Worm (Caenorhabditis elegans) whole organism, L1 larva: ENCODE results near the gene aexr-3.
A peak's percentile ranks its signal among the peaks of the same experiment; 100 is the strongest.

Source experiments
- C04F5.9 ChIP-seq: sonication (generic microtip); optimal IDR thresholded peaks from 2 replicates; lab custom pipeline; 2016; ENCODE audit warnings: missing genetic modification characterization, missing compliant biosample characterization
- Y116A8C.19 ChIP-seq: sonication (generic microtip); optimal IDR thresholded peaks from 2 replicates; lab custom pipeline; 2016; ENCODE audit warnings: missing compliant biosample characterization, missing genetic modification characterization, borderline replicate concordance
- alr-1 ChIP-seq: fragments of 200-800 bp; sonication (Bioruptor generic); optimal IDR thresholded peaks from 2 replicates; lab custom pipeline; 2018; ENCODE audit warnings: borderline replicate concordance, mild to moderate bottlenecking, missing genetic modification characterization, missing compliant biosample characterization
- ama-1 ChIP-seq: fragments of 150-350 bp; optimal IDR thresholded peaks from 2 replicates; lab custom pipeline; 2014
- blmp-1 ChIP-seq: fragments of 150-350 bp; optimal IDR thresholded peaks from 2 replicates; lab custom pipeline; 2014; ENCODE audit warnings: missing biosample characterization, missing genetic modification characterization
- ceh-63 ChIP-seq: fragments of 200-800 bp; sonication (Bioruptor generic); optimal IDR thresholded peaks from 2 replicates; lab custom pipeline; 2018; ENCODE audit warnings: mild to moderate bottlenecking, missing genetic modification characterization, missing compliant biosample characterization
- ceh-8 ChIP-seq: fragments of 200-800 bp; sonication (Bioruptor generic); optimal IDR thresholded peaks from 2 replicates; lab custom pipeline; 2018; ENCODE audit warnings: mild to moderate bottlenecking, missing genetic modification characterization, moderate library complexity, missing compliant biosample characterization
- ceh-88 ChIP-seq: fragments of 200-800 bp; sonication (Bioruptor generic); IDR thresholded peaks from 2 replicates; pipeline ENCODE4 v1.3.6; 2022; ENCODE audit warnings: missing genetic modification characterization, missing compliant biosample characterization
- ceh-90 ChIP-seq: sonication (generic microtip); optimal IDR thresholded peaks from 2 replicates; lab custom pipeline; 2016; ENCODE audit warnings: missing genetic modification characterization, missing compliant biosample characterization
- ces-1 ChIP-seq: fragments of 150-350 bp; optimal IDR thresholded peaks from 2 replicates; lab custom pipeline; 2014; ENCODE audit warnings: missing biosample characterization, missing genetic modification reagents, missing genetic modification characterization
- dsc-1 ChIP-seq: sonication (generic microtip); optimal IDR thresholded peaks from 2 replicates; lab custom pipeline; 2016; ENCODE audit warnings: mild to moderate bottlenecking, missing genetic modification characterization, missing compliant biosample characterization
- efl-3 ChIP-seq: fragments of 200-800 bp; sonication (Bioruptor generic); optimal IDR thresholded peaks from 2 replicates; lab custom pipeline; 2018; ENCODE audit warnings: mild to moderate bottlenecking, missing genetic modification characterization, missing compliant biosample characterization
- egl-13 ChIP-seq: sonication (generic microtip); optimal IDR thresholded peaks from 2 replicates; lab custom pipeline; 2016; ENCODE audit warnings: missing genotype, missing genetic modification reagents, missing genetic modification characterization, missing compliant biosample characterization
- egl-27 ChIP-seq, 2 experiments: fragments of 150-350 bp in 1 of 2; sonication (generic microtip); optimal IDR thresholded peaks; 3 replicates each; lab custom pipeline; 2017 to 2018; ENCODE audit warnings: missing biosample characterization in 2 of 2, missing genetic modification characterization in 2 of 2, missing genetic modification reagents in 2 of 2
- elt-3 ChIP-seq, 6 experiments: fragments of 150-350 bp in 1 of 6; sonication (generic microtip); optimal IDR thresholded peaks; 2 replicates each; lab custom pipeline; 2017 to 2018; ENCODE audit warnings: missing biosample characterization in 6 of 6, missing genetic modification characterization in 6 of 6, inconsistent platforms in 1 of 6
- ets-5 ChIP-seq: fragments of 200-800 bp; sonication (Bioruptor generic); IDR thresholded peaks from 2 replicates; pipeline ENCODE4 v1.3.6; 2022; ENCODE audit warnings: missing genetic modification characterization, missing compliant biosample characterization
- fkh-4 ChIP-seq: sonication (generic microtip); optimal IDR thresholded peaks from 2 replicates; lab custom pipeline; 2016; ENCODE audit warnings: missing compliant biosample characterization, missing genetic modification characterization, borderline replicate concordance
- fkh-8 ChIP-seq: sonication (generic microtip); optimal IDR thresholded peaks from 2 replicates; lab custom pipeline; 2016; ENCODE audit warnings: mild to moderate bottlenecking, missing genetic modification characterization, missing compliant biosample characterization
- hpl-2 ChIP-seq: fragments of 150-350 bp; optimal IDR thresholded peaks from 2 replicates; lab custom pipeline; 2014; ENCODE audit warnings: missing biosample characterization, missing genetic modification reagents, missing genetic modification characterization
- jun-1 ChIP-seq: fragments of 150-350 bp; optimal IDR thresholded peaks from 2 replicates; lab custom pipeline; 2014; ENCODE audit warnings: missing biosample characterization, missing genetic modification reagents, missing genetic modification characterization
- lin-14 ChIP-seq: fragments of 200-800 bp; sonication (Bioruptor generic); optimal IDR thresholded peaks from 2 replicates; lab custom pipeline; 2018; ENCODE audit warnings: mild to moderate bottlenecking, missing genetic modification characterization, moderate library complexity, missing compliant biosample characterization
- lin-15B ChIP-seq: fragments of 150-350 bp; sonication (generic microtip); optimal IDR thresholded peaks from 3 replicates; lab custom pipeline; 2014; ENCODE audit warnings: missing biosample characterization, missing genetic modification characterization
- mep-1 ChIP-seq: fragments of 150-350 bp; optimal IDR thresholded peaks from 2 replicates; lab custom pipeline; 2014; ENCODE audit warnings: missing biosample characterization, missing genetic modification characterization
- nhr-12 ChIP-seq: sonication (generic microtip); optimal IDR thresholded peaks from 2 replicates; lab custom pipeline; 2017; ENCODE audit warnings: missing biosample characterization, missing genetic modification characterization
- nhr-20 ChIP-seq: sonication (generic microtip); optimal IDR thresholded peaks from 2 replicates; lab custom pipeline; 2016; ENCODE audit warnings: mild to moderate bottlenecking, missing genetic modification characterization, missing compliant biosample characterization
- nhr-237 ChIP-seq: fragments of 150-350 bp; optimal IDR thresholded peaks from 2 replicates; lab custom pipeline; 2014; ENCODE audit warnings: missing biosample characterization, missing genetic modification characterization
- nhr-28 ChIP-seq: fragments of 150-350 bp; optimal IDR thresholded peaks from 2 replicates; lab custom pipeline; 2014; ENCODE audit warnings: missing biosample characterization, missing genetic modification characterization
- nhr-47 ChIP-seq: sonication (generic microtip); optimal IDR thresholded peaks from 2 replicates; lab custom pipeline; 2016; ENCODE audit warnings: mild to moderate bottlenecking, missing genetic modification characterization, moderate library complexity, missing compliant biosample characterization
- nhr-71 ChIP-seq: sonication (generic microtip); optimal IDR thresholded peaks from 2 replicates; lab custom pipeline; 2016; ENCODE audit warnings: mild to moderate bottlenecking, missing genetic modification characterization, moderate library complexity, missing compliant biosample characterization
- nhr-85 ChIP-seq: sonication (generic microtip); peaks from one replicate; lab custom pipeline; 2016; ENCODE audit warnings: missing genetic modification characterization, inconsistent platforms, missing compliant biosample characterization
- nhr-90 ChIP-seq: sonication (generic microtip); optimal IDR thresholded peaks from 2 replicates; lab custom pipeline; 2016; ENCODE audit warnings: mild to moderate bottlenecking, missing genetic modification characterization, missing compliant biosample characterization; ENCODE audit not compliant: poor library complexity
- pag-3 ChIP-seq: sonication (generic microtip); optimal IDR thresholded peaks from 2 replicates; lab custom pipeline; 2017; ENCODE audit warnings: missing genetic modification characterization, mild to moderate bottlenecking, missing compliant biosample characterization, antibody characterized with exemption, borderline replicate concordance; ENCODE audit not compliant: insufficient read depth
- skn-1 ChIP-seq: fragments of 150-350 bp; optimal IDR thresholded peaks from 2 replicates; lab custom pipeline; 2014; ENCODE audit warnings: missing biosample characterization, missing genetic modification characterization
- snpc-4 ChIP-seq: fragments of 150-350 bp; optimal IDR thresholded peaks from 2 replicates; lab custom pipeline; 2014; ENCODE audit warnings: missing biosample characterization, missing genetic modification characterization
- vab-15 ChIP-seq: sonication (generic microtip); optimal IDR thresholded peaks from 2 replicates; lab custom pipeline; 2017; ENCODE audit warnings: missing genotype, mild to moderate bottlenecking, missing genetic modification characterization, missing compliant biosample characterization
- zip-4 ChIP-seq: fragments of 200-800 bp; sonication (Bioruptor generic); optimal IDR thresholded peaks from 2 replicates; lab custom pipeline; 2018; ENCODE audit warnings: mild to moderate bottlenecking, missing genetic modification characterization, moderate library complexity, missing compliant biosample characterization
- ztf-11 ChIP-seq, 2 experiments: sonication (generic microtip); optimal IDR thresholded peaks; 2 replicates each; lab custom pipeline; 2016 to 2017; ENCODE audit warnings: missing genetic modification characterization in 2 of 2, missing biosample characterization in 1 of 2, missing compliant biosample characterization in 1 of 2

The aexr-3 gene

DNA sequence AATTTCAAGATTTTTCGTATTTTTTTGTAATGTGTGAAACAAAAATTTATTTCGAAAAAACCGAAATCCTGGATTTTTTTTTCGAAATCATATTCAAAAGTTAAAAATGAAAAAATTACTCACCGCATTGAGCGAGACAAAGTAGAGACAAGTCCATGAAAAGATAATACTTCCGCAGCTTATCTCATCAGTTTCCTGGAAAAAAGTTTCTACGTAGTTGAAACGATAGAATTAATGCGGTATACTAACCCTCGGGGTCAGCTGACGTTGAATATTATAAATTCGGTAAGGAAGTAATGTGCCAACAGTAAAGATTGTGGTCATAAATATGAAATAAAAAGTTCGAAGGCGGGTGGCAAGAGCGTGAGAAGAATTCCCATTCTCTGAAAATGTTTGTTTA lies 3.0 kb downstream of the aexr-3 start:
- TF ChIP-seq dsc-1 (peak; percentile 51), ztf-11 (tag; optimal IDR thresholded peaks at IDR 0.05; lab: Kevin White, UChicago) (no peak), ceh-63 (GFP tag; lab: Kevin White, UChicago) (no peak), nhr-47 (tag; lab: Kevin White, UChicago) (peak; percentile 51), ces-1 (no peak), fkh-8 (peak; percentile 57), skn-1 (tag; lab: Kevin White, UChicago) (no peak), zip-4 (no peak), fkh-4 (tag; lab: Kevin White, UChicago) (no peak), elt-3 (tag; optimal IDR thresholded peaks at IDR 0.05; lab: Kevin White, UChicago) (no peak), egl-27 (tag; optimal IDR thresholded peaks at IDR 0.05; lab: Kevin White, UChicago) (no peak), nhr-237 (no peak), alr-1 (tag; lab: Kevin White, UChicago) (no peak), nhr-90 (tag; lab: Kevin White, UChicago) (no peak), egl-13 (tag; lab: Kevin White, UChicago) (peak; percentile 12), lin-14 (GFP tag; lab: Kevin White, UChicago) (no peak), hpl-2 (GFP tag; lab: Kevin White, UChicago) (no peak), nhr-71 (tag; lab: Kevin White, UChicago) (peak; percentile 22), blmp-1 (tag; lab: Kevin White, UChicago) (no peak), snpc-4 (no peak), nhr-28 (tag; lab: Kevin White, UChicago) (no peak), ama-1 (lab: Kevin White, UChicago) (no peak), efl-3 (GFP tag; lab: Kevin White, UChicago) (no peak)

- TF ChIP-seq hpl-2 (GFP tag; lab: Kevin White, UChicago) (no peak), pag-3 (tag; lab: Kevin White, UChicago) (no peak), ceh-8 (GFP tag; lab: Kevin White, UChicago) (no peak), elt-3 (tag; optimal IDR thresholded peaks at IDR 0.05; lab: Kevin White, UChicago) (no peak), ces-1 (no peak)
Measured at ce11 chrX:8955808-8956207, 5.2 kb downstream of the aexr-3 start.

DNA sequence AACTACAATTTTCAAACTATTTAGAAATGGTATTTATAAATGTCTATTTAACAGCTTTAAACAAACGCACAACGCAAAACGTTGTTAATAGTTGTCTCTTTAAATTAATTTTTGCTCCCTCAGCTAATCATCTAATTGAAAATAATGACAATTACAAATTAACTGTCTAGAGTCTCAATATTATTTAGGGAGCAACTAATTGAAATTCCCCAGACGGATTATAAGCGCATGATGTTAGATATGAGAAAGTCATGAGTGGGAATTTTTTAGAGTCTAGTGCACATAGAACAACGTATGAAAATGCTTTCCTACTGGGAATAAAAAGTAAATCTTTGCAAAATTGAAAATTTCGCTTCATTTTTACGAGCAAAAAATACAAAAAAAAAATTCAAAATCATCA lies 8.0 kb downstream of the aexr-3 start:
- TF ChIP-seq nhr-71 (tag; lab: Kevin White, UChicago), result peak; percentile 47
- no peak for TF ChIP-seq vab-15
- TF ChIP-seq Y116A8C.19 (tag; lab: Kevin White, UChicago), result no peak
- TF ChIP-seq nhr-85 (tag; lab: Kevin White, UChicago), result no peak
- no peak for TF ChIP-seq ceh-88
- TF ChIP-seq jun-1 (tag; lab: Kevin White, UChicago), result no peak
- TF ChIP-seq ets-5, result no peak
- peak; percentile 10 for TF ChIP-seq lin-14 (GFP tag; lab: Kevin White, UChicago)
- TF ChIP-seq mep-1 (tag; lab: Kevin White, UChicago), result no peak
- peak; percentile 51 for TF ChIP-seq dsc-1
- no peak for TF ChIP-seq lin-15B (tag; lab: Kevin White, UChicago)
- TF ChIP-seq fkh-8, result peak; percentile 55
- peak; percentile 7 for TF ChIP-seq ceh-90 (tag; lab: Kevin White, UChicago)
- TF ChIP-seq nhr-20 (tag; lab: Kevin White, UChicago), result peak; percentile 1
- TF ChIP-seq nhr-47 (tag; lab: Kevin White, UChicago), result peak; percentile 2
- TF ChIP-seq nhr-12 (tag; lab: Kevin White, UChicago), result no peak
- TF ChIP-seq ceh-8 (GFP tag; lab: Kevin White, UChicago), result peak; percentile 97
- no peak for TF ChIP-seq C04F5.9
